Worm (Caenorhabditis elegans): Measurements from ENCODE around the gene mip-1.

DNA sequence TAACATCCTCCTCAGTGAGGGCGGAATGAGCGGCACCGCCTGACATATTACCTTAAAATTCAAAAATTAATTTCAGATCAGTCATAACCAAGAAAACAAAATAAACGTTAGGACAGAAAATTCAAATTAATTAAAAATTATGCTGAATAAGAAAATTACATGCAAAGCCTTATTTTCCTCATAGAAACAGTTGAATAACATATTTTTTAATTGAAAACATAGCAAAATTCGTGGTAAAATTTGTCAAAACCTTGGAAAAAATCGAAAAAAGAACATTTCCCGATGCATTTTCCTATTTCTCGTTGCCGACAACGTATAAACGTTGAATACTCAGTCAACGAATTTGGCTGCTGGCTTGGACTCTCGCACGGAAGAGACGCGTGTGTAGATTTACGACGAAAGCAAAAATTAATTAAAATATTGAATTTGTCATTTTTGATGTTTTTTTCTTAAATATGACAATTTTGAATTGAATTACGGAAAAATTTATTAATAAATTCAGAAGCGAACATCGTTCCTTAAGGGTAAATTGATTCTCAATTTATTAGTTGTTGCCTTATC lies 38.8 kb upstream of the mip-1 start, which contains the start of the genes rps-0 and rbg-3:
- TF ChIP-seq blmp-1 (tag; optimal IDR thresholded peaks at IDR 0.05) (no peak), elt-1 (tag; optimal IDR thresholded peaks at IDR 0.05; ENCODE audit: borderline replicate concordance, insufficient read depth) (no peak), elt-3 (tag; optimal IDR thresholded peaks at IDR 0.05) (peak; percentile 17), snpc-4 (tag; optimal IDR thresholded peaks at IDR 0.05) (no peak), nhr-12 (tag; optimal IDR thresholded peaks at IDR 0.05) (no peak)

Data from whole organism, mixed stage, embryonic.